Fruit fly (Drosophila melanogaster): ENCODE measurements around the gene CG32295.

DNA sequence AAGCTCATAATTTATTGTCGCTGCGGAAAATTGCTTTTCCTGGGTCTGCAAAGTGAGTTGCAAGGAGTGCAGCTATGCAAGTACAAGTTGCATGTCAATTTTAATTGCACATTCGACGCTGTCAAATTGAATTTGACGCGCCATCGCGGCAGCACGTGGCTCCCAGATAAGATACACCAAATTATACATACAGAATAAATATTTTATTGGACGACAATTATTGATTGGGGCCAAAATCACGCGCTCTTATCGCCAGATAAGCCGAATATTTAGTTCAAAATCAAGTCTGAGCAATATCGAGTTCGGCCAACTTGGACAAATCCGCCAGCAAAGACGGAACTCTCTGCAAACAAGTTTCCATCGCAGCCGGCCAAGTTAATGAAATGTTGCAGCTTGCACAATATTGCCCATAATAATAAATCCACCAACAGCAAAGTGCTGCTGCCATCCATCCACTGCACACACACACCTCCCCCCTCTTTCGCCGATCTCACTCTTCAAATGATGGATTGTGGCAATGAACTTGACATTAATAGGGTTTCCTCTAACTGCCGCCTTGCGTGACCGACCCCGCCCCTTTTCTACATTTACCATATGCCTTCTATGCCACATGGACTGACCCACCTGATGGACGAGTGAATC lies 17.8 kb upstream of the CG32295 start:
- no peak for TF ChIP-seq Snoo (tag; optimal IDR thresholded peaks at IDR 0.05)
- no peak for TF ChIP-seq fd96Ca (GFP tag; IDR thresholded peaks at IDR 0.05)
- TF ChIP-seq CG9948 (tag; optimal IDR thresholded peaks at IDR 0.05) = no peak
- no peak for TF ChIP-seq CG13204 (GFP tag; optimal IDR thresholded peaks at IDR 0.05)
- no peak for TF ChIP-seq Pif1A (GFP tag; optimal IDR thresholded peaks at IDR 0.05)
- no peak for TF ChIP-seq CG17806 (tag; optimal IDR thresholded peaks at IDR 0.05)
- no peak for TF ChIP-seq EcR (GFP tag; optimal IDR thresholded peaks at IDR 0.05)
- no peak for TF ChIP-seq D1 (tag; optimal IDR thresholded peaks at IDR 0.05)
- no peak for TF ChIP-seq Pif1B (GFP tag; optimal IDR thresholded peaks at IDR 0.05)
